Worm (Caenorhabditis elegans) whole organism, mixed stage, embryonic: ENCODE measurements around the gene Y116A8C.33.
A peak's percentile ranks its signal among the peaks of the same experiment; 100 is the strongest.

Experiments
- M03D4.4 ChIP-seq: sonication (generic microtip); optimal IDR thresholded peaks from 2 replicates; lab custom pipeline; 2017; ENCODE audit warnings: mild to moderate bottlenecking, missing genetic modification characterization, missing compliant biosample characterization
- blmp-1 ChIP-seq: fragments of 150-350 bp; optimal IDR thresholded peaks from 2 replicates; lab custom pipeline; 2014; ENCODE audit warnings: missing biosample characterization, missing genetic modification characterization
- ceh-43 ChIP-seq: fragments of 200-800 bp; sonication (Bioruptor generic); optimal IDR thresholded peaks from 2 replicates; lab custom pipeline; 2018; ENCODE audit warnings: mild to moderate bottlenecking, missing genetic modification characterization, moderate library complexity, missing compliant biosample characterization
- ceh-83 ChIP-seq: fragments of 200-800 bp; sonication (Bioruptor generic); optimal IDR thresholded peaks from 2 replicates; lab custom pipeline; 2018; ENCODE audit warnings: mild to moderate bottlenecking, missing genetic modification characterization, missing compliant biosample characterization
- ces-1 ChIP-seq: fragments of 150-350 bp; optimal IDR thresholded peaks from 2 replicates; lab custom pipeline; 2014; ENCODE audit warnings: missing biosample characterization, missing genetic modification reagents, missing genetic modification characterization
- cnd-1 ChIP-seq: fragments of 200-800 bp; sonication (Bioruptor generic); optimal IDR thresholded peaks from 2 replicates; lab custom pipeline; 2018; ENCODE audit warnings: mild to moderate bottlenecking, missing genetic modification characterization, missing compliant biosample characterization
- drap-1 ChIP-seq: fragments of 200-800 bp; sonication (Bioruptor generic); optimal IDR thresholded peaks from 3 replicates; lab custom pipeline; 2018; ENCODE audit warnings: mild to moderate bottlenecking, missing genetic modification characterization, missing compliant biosample characterization
- elt-1 ChIP-seq: sonication (generic microtip); optimal IDR thresholded peaks from 2 replicates; lab custom pipeline; 2017; ENCODE audit warnings: missing genetic modification characterization, mild to moderate bottlenecking, missing compliant biosample characterization, antibody characterized with exemption, moderate library complexity, borderline replicate concordance; ENCODE audit not compliant: insufficient read depth
- elt-3 ChIP-seq: fragments of 150-350 bp; optimal IDR thresholded peaks from 2 replicates; lab custom pipeline; 2014; ENCODE audit warnings: missing biosample characterization, missing genetic modification characterization
- flh-1 ChIP-seq: fragments of 200-800 bp; sonication (Bioruptor generic); optimal IDR thresholded peaks from 2 replicates; lab custom pipeline; 2018; ENCODE audit warnings: mild to moderate bottlenecking, missing genetic modification characterization, moderate library complexity, missing compliant biosample characterization
- ham-2 ChIP-seq: fragments of 200-800 bp; sonication (Bioruptor generic); optimal IDR thresholded peaks from 2 replicates; lab custom pipeline; 2018; ENCODE audit warnings: mild to moderate bottlenecking, missing genetic modification characterization, missing compliant biosample characterization
- hlh-1 ChIP-seq: fragments of 150-350 bp; optimal IDR thresholded peaks from 2 replicates; lab custom pipeline; 2014; ENCODE audit warnings: missing biosample characterization, missing genetic modification reagents, missing genetic modification characterization
- lin-13 ChIP-seq: fragments of 150-350 bp; optimal IDR thresholded peaks from 2 replicates; lab custom pipeline; 2014; ENCODE audit warnings: missing biosample characterization, missing genetic modification characterization
- lin-32 ChIP-seq: fragments of 200-800 bp; sonication (Bioruptor generic); optimal IDR thresholded peaks from 2 replicates; lab custom pipeline; 2018; ENCODE audit warnings: mild to moderate bottlenecking, missing genetic modification characterization, missing compliant biosample characterization
- lsy-2 ChIP-seq: fragments of 150-350 bp; optimal IDR thresholded peaks from 2 replicates; lab custom pipeline; 2014; ENCODE audit warnings: missing biosample characterization, missing genetic modification characterization
- mab-5 ChIP-seq: fragments of 150-350 bp; optimal IDR thresholded peaks from 2 replicates; lab custom pipeline; 2014; ENCODE audit warnings: missing biosample characterization, missing genetic modification characterization
- mep-1 ChIP-seq: fragments of 150-350 bp; optimal IDR thresholded peaks from 2 replicates; lab custom pipeline; 2017; ENCODE audit warnings: missing biosample characterization, missing genetic modification reagents, missing genetic modification characterization, inconsistent platforms
- mls-2 ChIP-seq: sonication (generic microtip); optimal IDR thresholded peaks from 2 replicates; lab custom pipeline; 2016; ENCODE audit warnings: mild to moderate bottlenecking, missing genetic modification characterization, moderate library complexity, missing compliant biosample characterization
- nhr-12 ChIP-seq: fragments of 150-350 bp; optimal IDR thresholded peaks from 2 replicates; lab custom pipeline; 2014; ENCODE audit warnings: missing biosample characterization, missing genetic modification characterization
- nhr-2 ChIP-seq: fragments of 150-350 bp; optimal IDR thresholded peaks from 2 replicates; lab custom pipeline; 2014; ENCODE audit warnings: missing biosample characterization, missing genetic modification characterization
- nhr-237 ChIP-seq: fragments of 150-350 bp; optimal IDR thresholded peaks from 2 replicates; lab custom pipeline; 2014; ENCODE audit warnings: missing biosample characterization, missing genetic modification characterization
- nhr-28 ChIP-seq: fragments of 150-350 bp; optimal IDR thresholded peaks from 2 replicates; lab custom pipeline; 2014; ENCODE audit warnings: missing biosample characterization, missing genetic modification characterization
- pha-4 ChIP-seq: fragments of 150-350 bp; optimal IDR thresholded peaks from 2 replicates; lab custom pipeline; 2018; ENCODE audit warnings: missing biosample characterization, missing genetic modification reagents, missing genetic modification characterization
- sem-2 ChIP-seq: fragments of 200-800 bp; sonication (Bioruptor generic); optimal IDR thresholded peaks from 2 replicates; lab custom pipeline; 2018; ENCODE audit warnings: mild to moderate bottlenecking, missing genetic modification characterization, missing compliant biosample characterization
- snpc-4 ChIP-seq: fragments of 150-350 bp; optimal IDR thresholded peaks from 2 replicates; lab custom pipeline; 2014; ENCODE audit warnings: missing biosample characterization, missing genetic modification characterization
- sptf-1 ChIP-seq: sonication (generic microtip); optimal IDR thresholded peaks from 2 replicates; lab custom pipeline; 2017; ENCODE audit warnings: mild to moderate bottlenecking, missing genetic modification characterization, moderate library complexity, missing compliant biosample characterization
- unc-120 ChIP-seq: sonication (generic microtip); optimal IDR thresholded peaks from 2 replicates; lab custom pipeline; 2017; ENCODE audit warnings: missing genetic modification characterization, missing compliant biosample characterization; ENCODE audit not compliant: poor library complexity, severe bottlenecking
- unc-39 ChIP-seq: fragments of 150-350 bp; optimal IDR thresholded peaks from 2 replicates; lab custom pipeline; 2014; ENCODE audit warnings: missing biosample characterization, missing genetic modification characterization
- unc-62 ChIP-seq: fragments of 150-350 bp; optimal IDR thresholded peaks from 2 replicates; lab custom pipeline; 2014; ENCODE audit warnings: missing biosample characterization, missing genetic modification reagents, missing genetic modification characterization
- zip-8 ChIP-seq: fragments of 150-350 bp; optimal IDR thresholded peaks from 2 replicates; lab custom pipeline; 2014; ENCODE audit warnings: missing biosample characterization, missing genetic modification characterization
- ztf-11 ChIP-seq: fragments of 150-350 bp; optimal IDR thresholded peaks from 2 replicates; lab custom pipeline; 2014; ENCODE audit warnings: missing biosample characterization, missing genetic modification characterization

The Y116A8C.33 gene

ce11 chrIV:17100148-17100547 is 11.8 kb upstream of the Y116A8C.33 start, which contains the start of gene bca-2:
Gene bca-2, minus strand, starts transcription at chrIV:17100248.
- TF ChIP-seq lin-13 (tag; lab: Kevin White, UChicago): no peak
- no peak for TF ChIP-seq ceh-43 (GFP tag; lab: Kevin White, UChicago)
- no peak for TF ChIP-seq blmp-1
- TF ChIP-seq unc-120 (tag; lab: Kevin White, UChicago): no peak
- TF ChIP-seq mab-5 (tag; lab: Kevin White, UChicago): no peak
- no peak for TF ChIP-seq mls-2 (tag; lab: Kevin White, UChicago)
- TF ChIP-seq sem-2 (GFP tag; lab: Kevin White, UChicago): no peak
- no peak for TF ChIP-seq snpc-4
- no peak for TF ChIP-seq pha-4 (tag; lab: Kevin White, UChicago)
- TF ChIP-seq drap-1 (GFP tag; lab: Kevin White, UChicago): no peak
- TF ChIP-seq lin-32 (GFP tag; lab: Kevin White, UChicago): no peak
- no peak for TF ChIP-seq nhr-12 (tag; lab: Kevin White, UChicago)
- no peak for TF ChIP-seq ham-2 (GFP tag; lab: Kevin White, UChicago)
- TF ChIP-seq ztf-11: no peak
- no peak for TF ChIP-seq lsy-2 (tag; lab: Kevin White, UChicago)

DNA sequence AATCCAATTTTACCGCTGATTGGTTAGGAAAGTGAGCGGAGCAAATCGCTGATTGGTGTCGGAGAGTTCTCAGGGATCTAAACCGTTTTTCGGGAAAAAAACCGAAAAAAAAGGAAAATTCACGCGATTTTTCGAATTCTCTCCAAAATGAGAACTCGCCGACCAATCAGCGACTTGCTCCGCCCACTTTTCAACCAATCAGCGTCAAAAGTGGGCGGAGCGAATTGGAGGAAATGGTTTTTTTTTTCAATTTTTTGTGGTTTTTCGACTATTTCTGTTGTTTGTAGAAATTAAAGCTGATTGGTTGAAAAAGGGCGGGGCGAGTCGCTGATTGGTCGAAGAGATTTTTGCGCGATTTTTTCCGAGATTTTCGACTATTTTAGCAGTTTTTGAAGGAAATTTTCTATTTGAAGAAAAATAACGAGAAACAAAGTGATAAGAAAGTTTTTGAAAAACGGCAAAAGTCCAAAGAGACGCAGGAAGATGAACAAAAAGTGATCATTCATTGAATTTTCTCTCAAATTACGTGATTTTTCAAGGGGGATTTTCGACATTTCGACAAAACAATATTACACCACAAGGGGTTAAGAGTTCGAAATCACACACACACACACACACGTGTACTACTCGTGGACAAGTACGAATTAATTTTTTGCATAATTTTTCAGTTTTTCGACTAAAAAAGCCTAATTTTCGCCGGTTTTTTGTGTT is 11.1 kb upstream of the Y116A8C.33 start:
- TF ChIP-seq mls-2 (tag; lab: Kevin White, UChicago) (no peak), ceh-43 (GFP tag; lab: Kevin White, UChicago) (no peak), elt-1 (tag; lab: Kevin White, UChicago) (no peak), snpc-4 (no peak), nhr-28 (tag; lab: Kevin White, UChicago) (no peak), ceh-83 (GFP tag; lab: Kevin White, UChicago) (no peak), pha-4 (tag; lab: Kevin White, UChicago) (no peak), flh-1 (GFP tag; lab: Kevin White, UChicago) (no peak), blmp-1 (no peak), mab-5 (tag; lab: Kevin White, UChicago) (no peak), nhr-237 (no peak), ham-2 (GFP tag; lab: Kevin White, UChicago) (no peak), nhr-2 (no peak), mep-1 (no peak)

ce11 chrIV:17103116-17103515 is 8.8 kb upstream of the Y116A8C.33 start:
- TF ChIP-seq hlh-1: no peak
- no peak for TF ChIP-seq unc-120 (tag; lab: Kevin White, UChicago)
- TF ChIP-seq elt-3 (tag; lab: Kevin White, UChicago): no peak
- TF ChIP-seq ces-1: no peak
- no peak for TF ChIP-seq mab-5 (tag; lab: Kevin White, UChicago)
- TF ChIP-seq nhr-28 (tag; lab: Kevin White, UChicago): no peak
- no peak for TF ChIP-seq cnd-1
- no peak for TF ChIP-seq unc-39 (tag; lab: Kevin White, UChicago)
- no peak for TF ChIP-seq nhr-2
- no peak for TF ChIP-seq ztf-11
- no peak for TF ChIP-seq lsy-2 (tag; lab: Kevin White, UChicago)
- TF ChIP-seq lin-13 (tag; lab: Kevin White, UChicago): no peak
- no peak for TF ChIP-seq ceh-83 (GFP tag; lab: Kevin White, UChicago)
- TF ChIP-seq snpc-4: no peak
- no peak for TF ChIP-seq zip-8 (tag; lab: Kevin White, UChicago)
- TF ChIP-seq nhr-237: no peak
- TF ChIP-seq M03D4.4 (tag; lab: Kevin White, UChicago): no peak
- TF ChIP-seq pha-4 (tag; lab: Kevin White, UChicago): no peak
- no peak for TF ChIP-seq sptf-1
- no peak for TF ChIP-seq unc-62

DNA sequence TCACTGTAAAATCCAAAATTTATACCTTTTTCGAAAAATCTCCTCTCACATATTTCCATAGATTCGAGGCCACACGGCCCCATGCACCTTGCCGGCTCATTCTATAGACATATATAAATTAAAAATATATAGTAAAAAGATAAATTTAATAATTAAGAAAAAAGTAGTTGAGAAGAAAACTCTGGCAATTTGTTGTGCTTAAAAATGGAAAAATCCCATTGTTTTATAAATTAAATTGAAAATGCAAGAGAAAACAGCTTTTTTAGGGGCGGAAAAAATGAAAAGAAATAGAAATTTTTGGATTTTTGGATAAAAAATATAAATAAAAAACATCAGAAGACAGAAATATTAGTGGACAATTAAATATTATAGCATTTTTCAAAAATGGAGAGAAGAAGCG is 8.3 kb upstream of the Y116A8C.33 start, which contains the start of gene Y116A8C.30:
Y116A8C.30 (minus strand) TSS at position 101 of the 400 bp plus-strand sequence.
- TF ChIP-seq cnd-1 (no peak), nhr-2 (peak; percentile 22)
